Fruit fly (Drosophila melanogaster) whole organism, embryonic: Measurements from ENCODE around the gene Pld3.

Experiments used
- Antp ChIP-seq: fragments of 200-800 bp; sonication (Bioruptor generic); optimal IDR thresholded peaks from 3 replicates; lab custom pipeline; 2016; ENCODE audit warnings: missing biosample characterization, missing genetic modification characterization
- B-H1 ChIP-seq: fragments of 200-800 bp; sonication (Bioruptor generic); IDR thresholded peaks from 3 replicates; pipeline ENCODE4 v1.3.6; 2022; ENCODE audit warnings: missing biosample characterization, missing genetic modification characterization
- CG10366 ChIP-seq: fragments of 200-800 bp; sonication (Bioruptor generic); IDR thresholded peaks from 2 replicates; pipeline ENCODE4 v1.3.6; 2022; ENCODE audit warnings: missing biosample characterization, missing genetic modification characterization
- CG10431 ChIP-seq: fragments of 200-800 bp; sonication (Bioruptor generic); optimal IDR thresholded peaks from 3 replicates; lab custom pipeline; 2018; ENCODE audit warnings: missing biosample characterization, mild to moderate bottlenecking, missing genetic modification characterization
- CG10565 ChIP-seq: fragments of 200-800 bp; sonication (Bioruptor generic); optimal IDR thresholded peaks from 3 replicates; lab custom pipeline; 2016; ENCODE audit warnings: missing biosample characterization, mild to moderate bottlenecking, missing genetic modification characterization
- CG11093 ChIP-seq: fragments of 200-800 bp; sonication (Bioruptor generic); IDR thresholded peaks from 3 replicates; pipeline ENCODE4 v1.3.6; 2022; ENCODE audit warnings: missing biosample characterization, missing genetic modification characterization
- CG15073 ChIP-seq: fragments of 200-800 bp; sonication (Bioruptor generic); optimal IDR thresholded peaks from 2 replicates; lab custom pipeline; 2016; ENCODE audit warnings: missing biosample characterization, missing genetic modification characterization
- CG1529 ChIP-seq: fragments of 200-800 bp; sonication (Bioruptor generic); optimal IDR thresholded peaks from 3 replicates; lab custom pipeline; 2018; ENCODE audit warnings: missing biosample characterization, missing genetic modification characterization
- CG15601 ChIP-seq: fragments of 200-800 bp; sonication (Bioruptor generic); optimal IDR thresholded peaks from 3 replicates; lab custom pipeline; 2019; ENCODE audit warnings: missing biosample characterization, mild to moderate bottlenecking, missing genetic modification characterization, moderate library complexity
- CG1603 ChIP-seq: fragments of 200-800 bp; sonication (Bioruptor generic); optimal IDR thresholded peaks from 2 replicates; lab custom pipeline; 2019; ENCODE audit warnings: missing biosample characterization, mild to moderate bottlenecking, missing genetic modification characterization, moderate library complexity
- CG17359 ChIP-seq: fragments of 200-800 bp; sonication (Bioruptor generic); optimal IDR thresholded peaks from 3 replicates; lab custom pipeline; 2018; ENCODE audit warnings: missing biosample characterization, mild to moderate bottlenecking, missing genetic modification characterization, moderate library complexity
- CG17361 ChIP-seq: fragments of 200-800 bp; sonication (Bioruptor generic); IDR thresholded peaks from 3 replicates; pipeline ENCODE4 v1.3.6; 2022; ENCODE audit warnings: missing biosample characterization, missing genetic modification characterization
- CG2116 ChIP-seq: fragments of 200-800 bp; sonication (Bioruptor generic); optimal IDR thresholded peaks from 3 replicates; lab custom pipeline; 2018; ENCODE audit warnings: missing biosample characterization, mild to moderate bottlenecking, missing genetic modification characterization
- CG2678 ChIP-seq: fragments of 200-800 bp; sonication (Bioruptor generic); optimal IDR thresholded peaks from 3 replicates; lab custom pipeline; 2019; ENCODE audit warnings: missing biosample characterization, mild to moderate bottlenecking, missing genetic modification characterization, moderate library complexity
- CG2712 ChIP-seq: fragments of 200-800 bp; optimal IDR thresholded peaks from 3 replicates; lab custom pipeline; 2019; ENCODE audit warnings: missing biosample characterization, mild to moderate bottlenecking, missing genetic modification characterization, moderate library complexity
- CG30403 ChIP-seq: fragments of 200-800 bp; sonication (Bioruptor generic); optimal IDR thresholded peaks from 3 replicates; lab custom pipeline; 2016; ENCODE audit warnings: missing biosample characterization, missing genetic modification characterization
- CG31224 ChIP-seq: fragments of 200-800 bp; sonication (Bioruptor generic); IDR thresholded peaks from 2 replicates; pipeline ENCODE4 v1.3.6; 2022; ENCODE audit warnings: missing biosample characterization, missing genetic modification characterization
- CG32767 ChIP-seq: fragments of 200-800 bp; sonication (Bioruptor generic); IDR thresholded peaks from 2 replicates; pipeline ENCODE4 v1.3.6; 2022; ENCODE audit warnings: missing biosample characterization, missing genetic modification characterization
- CG4328 ChIP-seq: fragments of 200-800 bp; sonication (Bioruptor generic); optimal IDR thresholded peaks from 3 replicates; lab custom pipeline; 2017; ENCODE audit warnings: missing biosample characterization, missing genetic modification reagents, missing genetic modification characterization
- CG4820 ChIP-seq: fragments of 200-800 bp; sonication (Bioruptor generic); optimal IDR thresholded peaks from 3 replicates; lab custom pipeline; 2016; ENCODE audit warnings: missing biosample characterization, missing genetic modification characterization
- CG4854 ChIP-seq: fragments of 200-800 bp; sonication (Bioruptor generic); optimal IDR thresholded peaks from 2 replicates; lab custom pipeline; 2016; ENCODE audit warnings: missing biosample characterization, missing genetic modification characterization, inconsistent platforms
- CG8089 ChIP-seq: fragments of 200-800 bp; sonication (Bioruptor generic); optimal IDR thresholded peaks from 3 replicates; lab custom pipeline; 2016; ENCODE audit warnings: missing biosample characterization, missing genetic modification characterization
- CG9727 ChIP-seq: fragments of 200-800 bp; sonication (Bioruptor generic); optimal IDR thresholded peaks from 3 replicates; lab custom pipeline; 2017; ENCODE audit warnings: missing biosample characterization, mild to moderate bottlenecking, missing genetic modification characterization
- HHEX ChIP-seq: fragments of 200-800 bp; sonication (Bioruptor generic); optimal IDR thresholded peaks from 3 replicates; lab custom pipeline; 2017; ENCODE audit warnings: missing biosample characterization, mild to moderate bottlenecking, missing genetic modification characterization, missing genetic modification reagents
- HmgD ChIP-seq: fragments of 200-800 bp; sonication (Bioruptor generic); optimal IDR thresholded peaks from 3 replicates; lab custom pipeline; 2016; ENCODE audit warnings: missing biosample characterization, missing genetic modification characterization
- Hr3 ChIP-seq: fragments of 200-800 bp; sonication (Bioruptor generic); optimal IDR thresholded peaks from 3 replicates; lab custom pipeline; 2016; ENCODE audit warnings: missing biosample characterization, missing genetic modification characterization
- Kr ChIP-seq: fragments of 200-800 bp; sonication (Bioruptor generic); optimal IDR thresholded peaks from 2 replicates; lab custom pipeline; 2017; ENCODE audit warnings: missing biosample characterization, mild to moderate bottlenecking, missing genetic modification characterization
- Lhr ChIP-seq: fragments of 200-800 bp; sonication (Bioruptor generic); optimal IDR thresholded peaks from 3 replicates; lab custom pipeline; 2017; ENCODE audit warnings: mild to moderate bottlenecking, missing biosample characterization, missing genetic modification reagents, missing genetic modification characterization
- NFAT ChIP-seq: fragments of 200-800 bp; sonication (Bioruptor generic); IDR thresholded peaks from 2 replicates; pipeline ENCODE4 v1.3.6; 2022; ENCODE audit warnings: missing biosample characterization, missing genetic modification characterization
- Nf-YB ChIP-seq: fragments of 200-800 bp; sonication (Bioruptor generic); optimal IDR thresholded peaks from 3 replicates; lab custom pipeline; 2019; ENCODE audit warnings: missing biosample characterization, mild to moderate bottlenecking, missing genetic modification characterization, moderate library complexity
- Oli ChIP-seq: fragments of 200-800 bp; sonication (Bioruptor generic); optimal IDR thresholded peaks from 2 replicates; lab custom pipeline; 2018; ENCODE audit warnings: missing biosample characterization, mild to moderate bottlenecking, missing genetic modification characterization, moderate library complexity
- Side ChIP-seq: fragments of 200-800 bp; sonication (Bioruptor generic); optimal IDR thresholded peaks from 2 replicates; lab custom pipeline; 2016; ENCODE audit warnings: missing biosample characterization, missing genetic modification characterization
- Stat92E ChIP-seq, 3 experiments: fragments of >200 bp in 2 of 3; fragments of 200-800 bp in 1 of 3; sonication (Bioruptor generic) in 1 of 3; optimal IDR thresholded peaks; 2 replicates each; lab custom pipeline; 2017 to 2019; ENCODE audit warnings: missing biosample characterization in 3 of 3, missing genetic modification characterization in 3 of 3, mild to moderate bottlenecking in 1 of 3, moderate library complexity in 1 of 3
- ap ChIP-seq: fragments of 200-800 bp; sonication (Bioruptor generic); IDR thresholded peaks from 2 replicates; pipeline ENCODE4 v1.3.6; 2022; ENCODE audit warnings: missing biosample characterization, missing genetic modification characterization
- ato ChIP-seq: fragments of 200-800 bp; sonication (Bioruptor generic); IDR thresholded peaks from 2 replicates; pipeline ENCODE4 v1.3.6; 2022; ENCODE audit warnings: missing biosample characterization, missing genetic modification characterization; ENCODE audit not compliant: partially characterized antibody
- chm ChIP-seq: fragments of 200-800 bp; sonication (Bioruptor generic); IDR thresholded peaks from 2 replicates; pipeline ENCODE4 v1.3.6; 2022; ENCODE audit warnings: missing biosample characterization, missing genetic modification characterization
- corto ChIP-seq: fragments of 200-800 bp; sonication (Bioruptor generic); optimal IDR thresholded peaks from 2 replicates; lab custom pipeline; 2016; ENCODE audit warnings: missing biosample characterization, mild to moderate bottlenecking, missing genetic modification characterization, moderate library complexity
- dimm ChIP-seq: fragments of 200-800 bp; sonication (Bioruptor generic); IDR thresholded peaks from 2 replicates; pipeline ENCODE4 v1.3.6; 2022; ENCODE audit warnings: missing biosample characterization, missing genetic modification characterization
- dm ChIP-seq: fragments of 200-800 bp; sonication (Bioruptor generic); optimal IDR thresholded peaks from 3 replicates; lab custom pipeline; 2016; ENCODE audit warnings: missing biosample characterization, missing genetic modification characterization
- dysf ChIP-seq: fragments of 200-800 bp; sonication (Bioruptor generic); IDR thresholded peaks from 3 replicates; pipeline ENCODE4 v1.3.6; 2022; ENCODE audit warnings: missing biosample characterization, missing genetic modification characterization
- hkb ChIP-seq, 2 experiments: fragments of 200-800 bp in 1 of 2; fragments of >200 bp in 1 of 2; sonication (Bioruptor generic) in 1 of 2; IDR thresholded peaks in 1 of 2; optimal IDR thresholded peaks in 1 of 2; 2 replicates each; pipeline versions ENCODE4 v1.3.6 to Lab custom; 2017 to 2022; ENCODE audit warnings: missing biosample characterization in 1 of 2, missing genetic modification characterization in 1 of 2
- lmd ChIP-seq: fragments of 200-800 bp; sonication (Bioruptor generic); IDR thresholded peaks from 2 replicates; pipeline ENCODE4 v1.3.6; 2022; ENCODE audit warnings: missing biosample characterization, missing genetic modification characterization
- pfk ChIP-seq: fragments of 200-800 bp; sonication (Bioruptor generic); optimal IDR thresholded peaks from 2 replicates; lab custom pipeline; 2018; ENCODE audit warnings: missing biosample characterization, mild to moderate bottlenecking, missing genetic modification characterization, moderate library complexity
- pho ChIP-seq: fragments of 200-800 bp; sonication (Bioruptor generic); optimal IDR thresholded peaks from 2 replicates; lab custom pipeline; 2016; ENCODE audit warnings: missing biosample characterization, missing genetic modification characterization
- pzg ChIP-seq: fragments of 200-800 bp; sonication (Bioruptor generic); optimal IDR thresholded peaks from 3 replicates; lab custom pipeline; 2018; ENCODE audit warnings: missing biosample characterization, mild to moderate bottlenecking, missing genetic modification characterization, moderate library complexity
- seq ChIP-seq: fragments of 200-800 bp; sonication (Bioruptor generic); IDR thresholded peaks from 2 replicates; pipeline ENCODE4 v1.3.6; 2022; ENCODE audit warnings: missing biosample characterization, missing genetic modification characterization
- twi ChIP-seq: fragments of 200-800 bp; optimal IDR thresholded peaks from 2 replicates; lab custom pipeline; 2019; ENCODE audit warnings: missing biosample characterization, mild to moderate bottlenecking, missing genetic modification characterization, moderate library complexity
- unpg ChIP-seq: fragments of 200-800 bp; sonication (Bioruptor generic); optimal IDR thresholded peaks from 3 replicates; lab custom pipeline; 2018; ENCODE audit warnings: missing biosample characterization, mild to moderate bottlenecking, missing genetic modification characterization, moderate library complexity
- vfl ChIP-seq: fragments of 200-800 bp; sonication (Bioruptor generic); optimal IDR thresholded peaks from 2 replicates; lab custom pipeline; 2016; ENCODE audit warnings: missing biosample characterization, missing genetic modification characterization

Pld3 gene

dm6 chr2L:21156156-21157040 is 2.2 kb upstream of the Pld3 start, which contains the start of the genes Mpp6 and E2f2 (continued):
- TF ChIP-seq HmgD (GFP tag; lab: Kevin White, UChicago) (no peak), corto (GFP tag; lab: Kevin White, UChicago) (no peak), Oli (no peak), chm (GFP tag; lab: Robert Waterston, UW) (no peak), vfl (GFP tag; lab: Kevin White, UChicago) (peak; percentile 4), CG10431 (GFP tag; lab: Kevin White, UChicago) (no peak), CG15601 (no peak), pzg (GFP tag; lab: Kevin White, UChicago) (peak; percentile 78), ato (GFP tag; lab: Robert Waterston, UW) (peak; percentile 82), NFAT (GFP tag; lab: Robert Waterston, UW) (peak; percentile 81), HHEX (no peak), CG1603 (tag; lab: Kevin White, UChicago) (peak; percentile 60), pfk (no peak), CG17359 (peak; percentile 4), CG30403 (GFP tag; lab: Kevin White, UChicago) (peak; percentile 51), Lhr (GFP tag; lab: Kevin White, UChicago) (peak; percentile 7), CG9727 (GFP tag; lab: Kevin White, UChicago) (peak; percentile 19), CG11093 (no peak), CG32767 (no peak), CG2116 (GFP tag; lab: Kevin White, UChicago) (peak; percentile 62), B-H1 (GFP tag; lab: Robert Waterston, UW) (no peak), CG1529 (GFP tag; lab: Kevin White, UChicago) (no peak), dm (GFP tag; lab: Kevin White, UChicago) (peak; percentile 75), lmd (GFP tag; lab: Robert Waterston, UW) (peak; percentile 52; the same call in 1 of the 2 replicates), CG10366 (GFP tag; lab: Robert Waterston, UW) (no peak), CG8089 (GFP tag; lab: Kevin White, UChicago) (no peak), hkb (optimal IDR thresholded peaks at IDR 0.05; lab: Kevin White, UChicago) (no peak), hkb (GFP tag; IDR thresholded peaks at IDR 0.05; lab: Robert Waterston, UW) (no peak), Hr3 (peak; percentile 20), Antp (peak; percentile 28), dimm (no peak), dysf (GFP tag; lab: Robert Waterston, UW) (peak; percentile 29; the same call in 1 of the 3 replicates), CG4854 (GFP tag; lab: Kevin White, UChicago) (no peak), Stat92E (GFP tag; optimal IDR thresholded peaks at IDR 0.05; lab: Kevin White, UChicago) (no peak), CG4820 (GFP tag; lab: Kevin White, UChicago) (no peak), seq (GFP tag; lab: Robert Waterston, UW) (0 out of 2 replicates have a peak, but pooled peaks have one; percentile 25), CG2712 (tag; lab: Kevin White, UChicago) (peak; percentile 13), unpg (GFP tag; lab: Kevin White, UChicago) (no peak), Kr (GFP tag; lab: Kevin White, UChicago) (no peak), CG17361 (GFP tag; lab: Robert Waterston, UW) (peak; percentile 50; the same call in 2 of the 3 replicates), Nf-YB (GFP tag; lab: Kevin White, UChicago) (no peak), twi (tag; lab: Kevin White, UChicago) (no peak), CG31224 (no peak), CG4328 (GFP tag; lab: Kevin White, UChicago) (no peak), pho (GFP tag; lab: Kevin White, UChicago) (peak; percentile 41), CG2678 (tag; lab: Kevin White, UChicago) (no peak), CG10565 (GFP tag; lab: Kevin White, UChicago) (no peak), CG15073 (GFP tag; lab: Kevin White, UChicago) (no peak), Side (GFP tag; lab: Kevin White, UChicago) (no peak), ap (GFP tag; lab: Robert Waterston, UW) (no peak)
